Fruit fly (Drosophila melanogaster): Measurements from ENCODE around the gene Snx6.

dm6 chr2L:8242186-8242585 is 21.6 kb upstream of the Snx6 start, which contains the start of gene CG14277:
- TF ChIP-seq CG11762 (GFP tag; optimal IDR thresholded peaks at IDR 0.05; ENCODE audit: insufficient read depth) (no peak), CG6854 (GFP tag; optimal IDR thresholded peaks at IDR 0.05) (no peak), Lpt (GFP tag; optimal IDR thresholded peaks at IDR 0.05) (no peak), Smox (GFP tag; optimal IDR thresholded peaks at IDR 0.05) (no peak), topi (GFP tag; optimal IDR thresholded peaks at IDR 0.05) (no peak), Hr4 (GFP tag; optimal IDR thresholded peaks at IDR 0.05) (no peak), fd85E (GFP tag; optimal IDR thresholded peaks at IDR 0.05) (no peak), CG8119 (GFP tag; IDR thresholded peaks at IDR 0.05) (no peak), dac (GFP tag; optimal IDR thresholded peaks at IDR 0.05) (no peak)

Measured in whole organism, prepupa.